Fruit fly (Drosophila melanogaster) S2 (cell line): Measurements from ENCODE around the gene Cht7.

Source experiments
- CG8478 ChIP-seq: fragments of >200 bp; optimal IDR thresholded peaks from 2 replicates; lab custom pipeline; 2018
- CTCF ChIP-seq, 2 experiments: fragments of >200 bp; optimal IDR thresholded peaks; 2 replicates each; lab custom pipeline; 2018

dm6 chr3L:3143383-3143962, 36.7 kb upstream of the Cht7 start, which contains the start of the genes CG11537 and Alg2:
- TF ChIP-seq CTCF (optimal IDR thresholded peaks at IDR 0.05; lab: Kevin White, UChicago), result no peak
- TF ChIP-seq CG8478 (lab: Kevin White, UChicago), result no peak
